Worm (Caenorhabditis elegans): Measurements from ENCODE around the gene grd-11.
"Not testable (repeated sequence)": the region's sequence is repeated elsewhere in the genome, so short reads cannot be mapped to it uniquely, and the experiment has no call there.

The grd-11 gene

DNA sequence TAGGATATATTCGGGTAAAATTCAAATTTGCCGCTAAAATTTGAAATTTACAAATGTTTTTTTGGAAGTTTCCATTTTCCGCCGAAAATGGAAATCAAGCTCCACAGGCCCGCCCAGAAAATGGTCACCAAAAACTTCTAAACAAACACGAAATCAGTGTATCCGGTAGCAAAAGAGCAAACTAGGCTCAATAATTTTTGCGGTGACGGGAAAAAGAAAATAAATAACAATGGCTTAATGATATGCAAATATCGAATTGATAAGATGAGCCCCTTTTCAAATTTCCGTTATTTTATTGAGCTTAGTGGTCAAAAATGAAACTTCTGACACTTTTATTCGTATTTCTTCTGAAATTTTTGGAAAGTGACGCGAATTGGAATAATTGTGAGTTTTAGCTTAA is 11.7 kb upstream of the grd-11 start, which contains the start of gene Y38H6A.3:
Gene Y38H6A.3, plus strand, starts transcription at position 301 of the 400 bp plus-strand sequence.
- TF ChIP-seq pes-1 (GFP tag; IDR thresholded peaks at IDR 0.05) = no peak
- no peak for TF ChIP-seq hmbx-1 (tag; optimal IDR thresholded peaks at IDR 0.05)
- no peak for TF ChIP-seq tbx-37 (GFP tag; conservative IDR thresholded peaks at IDR 0.05)
- TF ChIP-seq hnd-1 (tag; optimal IDR thresholded peaks at IDR 0.05) = no peak
- TF ChIP-seq ceh-13 (GFP tag; optimal IDR thresholded peaks at IDR 0.05) = no peak
- no peak for TF ChIP-seq tra-4 (tag; optimal IDR thresholded peaks at IDR 0.05)
- TF ChIP-seq B0310.2 (tag; optimal IDR thresholded peaks at IDR 0.05) = no peak
- TF ChIP-seq flt-1 (GFP tag; IDR thresholded peaks at IDR 0.05) = no peak
- TF ChIP-seq aly-1 (tag; optimal IDR thresholded peaks at IDR 0.05) = no peak
- TF ChIP-seq ama-1 (optimal IDR thresholded peaks at IDR 0.05) = no peak

- TF ChIP-seq pes-1 (GFP tag; IDR thresholded peaks at IDR 0.05) (0 out of 2 replicates have a peak, but pooled peaks have one; percentile 36), sea-1 (GFP tag; conservative IDR thresholded peaks at IDR 0.05) (no peak)
These were observed 8.9 kb upstream of the grd-11 start for ce11 chrV:20347625-20348024.

ce11 chrV:20350382-20350781 is 6.2 kb upstream of the grd-11 start:
- TF ChIP-seq pes-1 (GFP tag; IDR thresholded peaks at IDR 0.05) = no peak
- no peak for TF ChIP-seq sea-1 (GFP tag; conservative IDR thresholded peaks at IDR 0.05)
- no peak for TF ChIP-seq hmg-4 (GFP tag; optimal IDR thresholded peaks at IDR 0.05)
- TF ChIP-seq B0310.2 (tag; optimal IDR thresholded peaks at IDR 0.05) = no peak
- no peak for TF ChIP-seq ama-1 (optimal IDR thresholded peaks at IDR 0.05)
- no peak for TF ChIP-seq ceh-36 (tag; optimal IDR thresholded peaks at IDR 0.05)
- TF ChIP-seq tbx-11 (GFP tag; IDR thresholded peaks at IDR 0.05) = no peak
- no peak for TF ChIP-seq hmbx-1 (tag; optimal IDR thresholded peaks at IDR 0.05)

DNA sequence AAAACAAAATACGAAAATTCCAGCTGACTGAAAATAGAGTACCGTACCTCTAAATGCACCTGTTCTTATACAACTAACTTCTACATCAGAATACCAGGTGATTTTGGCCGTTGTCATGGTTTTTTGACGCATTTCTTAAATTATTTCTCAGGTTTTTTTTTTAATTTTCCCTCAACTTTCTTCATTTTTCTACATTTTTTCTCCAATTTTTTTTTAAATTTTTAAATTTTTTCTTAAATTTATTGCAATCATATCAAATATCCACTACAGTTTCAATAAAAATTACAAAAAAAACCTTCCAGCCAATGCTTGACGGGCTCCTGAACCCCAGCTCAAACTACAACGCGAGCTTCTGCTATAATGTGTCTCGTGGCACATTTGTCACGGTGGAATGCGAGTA is 5.4 kb upstream of the grd-11 start, which contains the start of gene K02E2.1:
Gene K02E2.1, plus strand, starts transcription at position 301 of the 400 bp plus-strand sequence.
- no peak for TF ChIP-seq pes-1 (GFP tag; IDR thresholded peaks at IDR 0.05)
- no peak for TF ChIP-seq hnd-1 (tag; optimal IDR thresholded peaks at IDR 0.05)
- TF ChIP-seq tbx-11 (GFP tag; IDR thresholded peaks at IDR 0.05) = no peak
- no peak for TF ChIP-seq aly-1 (tag; optimal IDR thresholded peaks at IDR 0.05)
- TF ChIP-seq hmg-4 (GFP tag; optimal IDR thresholded peaks at IDR 0.05) = no peak
- TF ChIP-seq ceh-13 (GFP tag; optimal IDR thresholded peaks at IDR 0.05) = no peak
- TF ChIP-seq ama-1 (optimal IDR thresholded peaks at IDR 0.05) = no peak
- TF ChIP-seq B0310.2 (tag; optimal IDR thresholded peaks at IDR 0.05) = no peak
- no peak for TF ChIP-seq sea-1 (GFP tag; conservative IDR thresholded peaks at IDR 0.05)
- TF ChIP-seq hmbx-1 (tag; optimal IDR thresholded peaks at IDR 0.05) = no peak
- no peak for TF ChIP-seq ceh-36 (tag; optimal IDR thresholded peaks at IDR 0.05)
- TF ChIP-seq ets-7 (tag; optimal IDR thresholded peaks at IDR 0.05) = no peak
- TF ChIP-seq scrt-1 (GFP tag; IDR thresholded peaks at IDR 0.05) = no peak
- no peak for TF ChIP-seq F13C5.2 (tag; optimal IDR thresholded peaks at IDR 0.05)
- TF ChIP-seq tbx-37 (GFP tag; conservative IDR thresholded peaks at IDR 0.05) = no peak
- TF ChIP-seq tra-4 (tag; optimal IDR thresholded peaks at IDR 0.05) = no peak
- no peak for TF ChIP-seq flt-1 (GFP tag; IDR thresholded peaks at IDR 0.05)

DNA sequence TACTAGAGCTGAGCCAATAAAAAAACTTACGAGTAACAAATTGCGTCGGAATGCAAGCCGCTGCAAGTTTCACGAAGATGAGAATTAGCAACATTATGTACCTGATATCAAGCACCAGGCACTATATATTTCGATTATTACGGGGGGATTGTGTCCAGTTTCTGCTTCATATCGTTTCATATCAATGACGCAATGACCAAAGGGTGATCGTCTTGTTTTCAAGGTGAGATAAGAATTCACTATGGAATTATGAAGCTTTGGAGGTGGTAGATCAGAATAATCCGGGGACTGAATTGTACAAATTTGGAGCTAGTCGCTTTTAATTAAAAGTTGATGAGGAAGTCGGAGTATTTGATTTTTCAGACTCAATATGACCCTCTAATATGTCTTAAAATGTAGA is 10.3 kb downstream of the grd-11 start, which contains the start of gene K02E2.8:
Gene K02E2.8, minus strand, starts transcription at position 101 of the 400 bp plus-strand sequence.
- TF ChIP-seq tra-4 (tag; optimal IDR thresholded peaks at IDR 0.05) = no peak
- TF ChIP-seq hmbx-1 (tag; optimal IDR thresholded peaks at IDR 0.05) = no peak
- TF ChIP-seq B0310.2 (tag; optimal IDR thresholded peaks at IDR 0.05) = no peak
- TF ChIP-seq hmg-4 (GFP tag; optimal IDR thresholded peaks at IDR 0.05) = no peak
- TF ChIP-seq F13C5.2 (tag; optimal IDR thresholded peaks at IDR 0.05) = no peak
- TF ChIP-seq ceh-13 (GFP tag; optimal IDR thresholded peaks at IDR 0.05) = no peak
- TF ChIP-seq ama-1 (optimal IDR thresholded peaks at IDR 0.05) = no peak
- no peak for TF ChIP-seq aly-1 (tag; optimal IDR thresholded peaks at IDR 0.05)
- TF ChIP-seq ets-7 (tag; optimal IDR thresholded peaks at IDR 0.05) = no peak
- no peak for TF ChIP-seq sea-1 (GFP tag; conservative IDR thresholded peaks at IDR 0.05)

DNA sequence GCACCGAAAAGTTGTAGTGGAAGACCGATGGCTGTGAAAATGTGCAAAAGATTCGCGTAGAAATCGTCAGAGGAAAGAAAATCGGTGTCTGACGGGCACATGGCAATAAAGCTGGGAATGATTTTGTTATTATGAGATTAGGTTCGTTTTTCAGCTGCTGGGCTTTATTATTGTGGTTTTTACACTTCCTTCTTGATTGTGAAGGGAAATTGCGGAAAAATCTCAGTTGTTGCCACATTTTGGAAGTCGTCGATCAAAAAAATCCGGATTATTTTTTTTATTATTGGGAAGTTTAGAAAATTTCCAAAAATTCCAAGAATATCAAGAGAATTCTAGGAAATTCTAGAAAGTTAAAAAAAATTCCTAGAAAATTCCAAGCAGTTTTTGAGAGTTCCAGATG is 12.6 kb downstream of the grd-11 start, which contains the start of gene srh-177:
Gene srh-177, minus strand, starts transcription at position 101 of the 400 bp plus-strand sequence.
- TF ChIP-seq hmbx-1 (tag; optimal IDR thresholded peaks at IDR 0.05); B0310.2 (tag; optimal IDR thresholded peaks at IDR 0.05); tbx-37 (GFP tag; conservative IDR thresholded peaks at IDR 0.05): not testable (repeated sequence)

DNA sequence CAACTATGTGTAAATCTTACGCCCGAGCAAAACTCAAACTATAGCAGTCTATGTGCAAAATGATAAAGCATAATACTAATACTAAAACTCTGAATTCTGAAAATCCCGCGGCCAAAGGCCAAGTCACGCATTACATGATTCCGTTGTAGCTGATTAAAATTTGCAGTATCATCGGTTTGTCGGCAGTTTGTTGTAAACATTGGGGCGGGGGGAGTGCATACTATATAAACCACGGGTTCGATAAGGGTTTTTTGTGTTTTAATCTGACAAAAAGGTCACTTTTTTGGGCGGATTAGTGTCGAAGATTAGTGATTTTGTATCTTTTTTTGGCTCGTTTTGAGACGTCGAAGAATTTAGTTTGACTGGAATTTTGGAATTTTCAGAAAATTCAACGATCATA is 17.9 kb downstream of the grd-11 start:
- no peak for TF ChIP-seq ets-7 (tag; optimal IDR thresholded peaks at IDR 0.05)
- no peak for TF ChIP-seq ceh-13 (GFP tag; optimal IDR thresholded peaks at IDR 0.05)
- no peak for TF ChIP-seq ama-1 (optimal IDR thresholded peaks at IDR 0.05)
- no peak for TF ChIP-seq hmbx-1 (tag; optimal IDR thresholded peaks at IDR 0.05)
- no peak for TF ChIP-seq F13C5.2 (tag; optimal IDR thresholded peaks at IDR 0.05)
- no peak for TF ChIP-seq B0310.2 (tag; optimal IDR thresholded peaks at IDR 0.05)
- no peak for TF ChIP-seq sea-1 (GFP tag; conservative IDR thresholded peaks at IDR 0.05)
- TF ChIP-seq scrt-1 (GFP tag; IDR thresholded peaks at IDR 0.05) = no peak
- no peak for TF ChIP-seq ceh-36 (tag; optimal IDR thresholded peaks at IDR 0.05)
- no peak for TF ChIP-seq aly-1 (tag; optimal IDR thresholded peaks at IDR 0.05)
- no peak for TF ChIP-seq hmg-4 (GFP tag; optimal IDR thresholded peaks at IDR 0.05)

DNA sequence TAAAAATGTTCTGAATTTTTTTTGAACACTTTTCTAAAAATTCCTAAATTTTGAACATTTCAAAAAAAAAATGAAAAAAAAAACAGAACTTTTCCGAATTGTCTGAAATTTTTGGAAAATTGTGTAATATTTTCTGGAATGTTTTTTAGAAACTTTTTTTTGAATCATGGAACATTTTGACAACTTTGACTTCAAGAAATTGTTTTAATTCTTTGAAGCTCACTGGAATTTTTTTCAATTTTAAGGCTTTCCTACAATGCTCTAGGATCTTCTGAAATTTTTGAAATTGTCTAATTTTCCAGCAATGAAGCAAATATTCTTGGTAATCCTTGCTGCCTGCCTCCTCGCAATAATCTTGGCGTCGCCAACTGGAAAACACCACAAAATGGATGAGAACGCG is 18.7 kb downstream of the grd-11 start, which contains the start of gene ins-35:
Gene ins-35, plus strand, starts transcription at position 301 of the 400 bp plus-strand sequence.
- TF ChIP-seq hmg-4 (GFP tag; optimal IDR thresholded peaks at IDR 0.05) = no peak
- TF ChIP-seq B0310.2 (tag; optimal IDR thresholded peaks at IDR 0.05) = no peak
- no peak for TF ChIP-seq ama-1 (optimal IDR thresholded peaks at IDR 0.05)
- TF ChIP-seq scrt-1 (GFP tag; IDR thresholded peaks at IDR 0.05) = no peak
- TF ChIP-seq F13C5.2 (tag; optimal IDR thresholded peaks at IDR 0.05) = no peak
- no peak for TF ChIP-seq tra-4 (tag; optimal IDR thresholded peaks at IDR 0.05)
- no peak for TF ChIP-seq ceh-36 (tag; optimal IDR thresholded peaks at IDR 0.05)
- TF ChIP-seq hnd-1 (tag; optimal IDR thresholded peaks at IDR 0.05) = no peak
- TF ChIP-seq hmbx-1 (tag; optimal IDR thresholded peaks at IDR 0.05) = no peak
- TF ChIP-seq pes-1 (GFP tag; IDR thresholded peaks at IDR 0.05) = no peak
- TF ChIP-seq flt-1 (GFP tag; IDR thresholded peaks at IDR 0.05) = no peak
- no peak for TF ChIP-seq sea-1 (GFP tag; conservative IDR thresholded peaks at IDR 0.05)
- no peak for TF ChIP-seq tbx-11 (GFP tag; IDR thresholded peaks at IDR 0.05)
- TF ChIP-seq ets-7 (tag; optimal IDR thresholded peaks at IDR 0.05) = no peak
- no peak for TF ChIP-seq aly-1 (tag; optimal IDR thresholded peaks at IDR 0.05)
- no peak for TF ChIP-seq tbx-37 (GFP tag; conservative IDR thresholded peaks at IDR 0.05)
- TF ChIP-seq ceh-13 (GFP tag; optimal IDR thresholded peaks at IDR 0.05) = no peak

All from whole organism, early embryonic.